Fruit fly (Drosophila melanogaster) whole organism, wandering third instar larva: ENCODE data around the gene Cse1.
A peak's percentile ranks its signal among the peaks of the same experiment; 100 is the strongest.

ENCODE experiments used
- Abd-B ChIP-seq: fragments of >200 bp; optimal IDR thresholded peaks from 2 replicates; lab custom pipeline; 2017; ENCODE audit warnings: missing biosample characterization, missing genetic modification characterization
- CG32264 ChIP-seq: fragments of 200-800 bp; sonication (Bioruptor generic); optimal IDR thresholded peaks from 2 replicates; lab custom pipeline; 2016; ENCODE audit warnings: missing biosample characterization, missing genetic modification characterization
- CrebA ChIP-seq: fragments of 200-800 bp; sonication (Bioruptor generic); optimal IDR thresholded peaks from 2 replicates; lab custom pipeline; 2016; ENCODE audit warnings: missing biosample characterization, mild to moderate bottlenecking, missing genetic modification characterization, borderline replicate concordance
- Dif ChIP-seq: fragments of 200-275, 200-300 bp; sonication (Bioruptor generic); optimal IDR thresholded peaks from 2 replicates; lab custom pipeline; 2018; ENCODE audit warnings: missing biosample characterization, missing genetic modification characterization; ENCODE audit not compliant: partially characterized antibody
- GATAd ChIP-seq: sonication (Bioruptor generic); optimal IDR thresholded peaks from 2 replicates; lab custom pipeline; 2016; ENCODE audit warnings: missing biosample characterization, missing genetic modification characterization
- Hnf4 ChIP-seq: fragments of 200-800 bp; sonication (Bioruptor generic); optimal IDR thresholded peaks from 2 replicates; lab custom pipeline; 2016; ENCODE audit warnings: missing biosample characterization, mild to moderate bottlenecking, missing genetic modification characterization
- Hr78 ChIP-seq: fragments of >200 bp; optimal IDR thresholded peaks from 2 replicates; lab custom pipeline; 2017; ENCODE audit warnings: missing biosample characterization, missing genetic modification characterization
- Jra ChIP-seq: sonication (Bioruptor generic); optimal IDR thresholded peaks from 2 replicates; lab custom pipeline; 2016; ENCODE audit warnings: missing biosample characterization, missing genetic modification characterization
- Myc ChIP-seq: fragments of >200 bp; optimal IDR thresholded peaks from 2 replicates; lab custom pipeline; 2017
- Rel ChIP-seq, 2 experiments: fragments of 200-800 bp; sonication (Bioruptor generic) in 1 of 2; optimal IDR thresholded peaks; 2 replicates in 1 of 2; 3 replicates in 1 of 2; lab custom pipeline; 2016 to 2019; ENCODE audit warnings: mild to moderate bottlenecking in 2 of 2, missing biosample characterization in 2 of 2, missing genetic modification characterization in 2 of 2, moderate library complexity in 1 of 2
- Sp1 ChIP-seq: fragments of 200-800 bp; sonication (Bioruptor generic); optimal IDR thresholded peaks from 3 replicates; lab custom pipeline; 2019; ENCODE audit warnings: missing biosample characterization, mild to moderate bottlenecking, missing genetic modification characterization, moderate library complexity
- br ChIP-seq: fragments of 200-800 bp; sonication (Bioruptor generic); optimal IDR thresholded peaks from 2 replicates; lab custom pipeline; 2016; ENCODE audit warnings: missing biosample characterization, missing genetic modification characterization
- brk ChIP-seq: fragments of 200-800 bp; sonication (Bioruptor generic); optimal IDR thresholded peaks from 2 replicates; lab custom pipeline; 2016; ENCODE audit warnings: missing biosample characterization, mild to moderate bottlenecking, missing genetic modification characterization
- dl ChIP-seq, 2 experiments: fragments of 175-275, 200-275 bp in 1 of 2; fragments of 200-275 bp in 1 of 2; sonication (Bioruptor generic); optimal IDR thresholded peaks; lab custom pipeline; 2018; ENCODE audit warnings: mild to moderate bottlenecking in 2 of 2, missing biosample characterization in 2 of 2, missing genetic modification characterization in 2 of 2, moderate library complexity in 2 of 2; ENCODE audit not compliant: partially characterized antibody in 2 of 2, insufficient read depth in 1 of 2
- dmrt93B ChIP-seq: fragments of 200-800 bp; sonication (Bioruptor generic); optimal IDR thresholded peaks from 2 replicates; lab custom pipeline; 2018; ENCODE audit warnings: missing biosample characterization, mild to moderate bottlenecking, missing genetic modification characterization
- dsf ChIP-seq: sonication (Bioruptor generic); optimal IDR thresholded peaks from 2 replicates; lab custom pipeline; 2016; ENCODE audit warnings: missing biosample characterization, missing genetic modification characterization, borderline replicate concordance
- foxo ChIP-seq, 2 experiments: fragments of 200-800 bp; sonication (Bioruptor generic); optimal IDR thresholded peaks; 2 replicates in 1 of 2; 3 replicates in 1 of 2; lab custom pipeline; 2016 to 2017; ENCODE audit warnings: missing biosample characterization in 2 of 2, missing genetic modification characterization in 2 of 2
- h ChIP-seq: fragments of 200-800 bp; sonication (Bioruptor generic); optimal IDR thresholded peaks from 3 replicates; lab custom pipeline; 2016; ENCODE audit warnings: missing biosample characterization, mild to moderate bottlenecking, missing genetic modification characterization
- jim ChIP-seq: fragments of 175-275, 200-325 bp; sonication (Bioruptor generic); optimal IDR thresholded peaks from 2 replicates; lab custom pipeline; 2016; ENCODE audit warnings: missing biosample characterization, mild to moderate bottlenecking, missing genetic modification characterization
- pan ChIP-seq: fragments of >200 bp; optimal IDR thresholded peaks from 2 replicates; lab custom pipeline; 2017
- rgr ChIP-seq: fragments of 200-800 bp; sonication (Bioruptor generic); optimal IDR thresholded peaks from 3 replicates; lab custom pipeline; 2016; ENCODE audit warnings: missing biosample characterization, mild to moderate bottlenecking, missing genetic modification characterization
- sage ChIP-seq: fragments of 200-800 bp; sonication (Bioruptor generic); optimal IDR thresholded peaks from 2 replicates; lab custom pipeline; 2016; ENCODE audit warnings: missing biosample characterization, mild to moderate bottlenecking, missing genetic modification characterization
- sv ChIP-seq: fragments of 200-800 bp; sonication (Bioruptor generic); optimal IDR thresholded peaks from 3 replicates; lab custom pipeline; 2016; ENCODE audit warnings: missing biosample characterization, missing genetic modification characterization
- tai ChIP-seq: sonication (Bioruptor generic); optimal IDR thresholded peaks from 2 replicates; lab custom pipeline; 2016; ENCODE audit warnings: missing biosample characterization, missing genetic modification characterization
- usp ChIP-seq: fragments of >200 bp; optimal IDR thresholded peaks from 2 replicates; lab custom pipeline; 2017; ENCODE audit warnings: missing biosample characterization, missing genetic modification characterization
- woc ChIP-seq: sonication (Bioruptor generic); optimal IDR thresholded peaks from 2 replicates; lab custom pipeline; 2016; ENCODE audit warnings: missing biosample characterization, mild to moderate bottlenecking, missing genetic modification characterization

The Cse1 gene

DNA sequence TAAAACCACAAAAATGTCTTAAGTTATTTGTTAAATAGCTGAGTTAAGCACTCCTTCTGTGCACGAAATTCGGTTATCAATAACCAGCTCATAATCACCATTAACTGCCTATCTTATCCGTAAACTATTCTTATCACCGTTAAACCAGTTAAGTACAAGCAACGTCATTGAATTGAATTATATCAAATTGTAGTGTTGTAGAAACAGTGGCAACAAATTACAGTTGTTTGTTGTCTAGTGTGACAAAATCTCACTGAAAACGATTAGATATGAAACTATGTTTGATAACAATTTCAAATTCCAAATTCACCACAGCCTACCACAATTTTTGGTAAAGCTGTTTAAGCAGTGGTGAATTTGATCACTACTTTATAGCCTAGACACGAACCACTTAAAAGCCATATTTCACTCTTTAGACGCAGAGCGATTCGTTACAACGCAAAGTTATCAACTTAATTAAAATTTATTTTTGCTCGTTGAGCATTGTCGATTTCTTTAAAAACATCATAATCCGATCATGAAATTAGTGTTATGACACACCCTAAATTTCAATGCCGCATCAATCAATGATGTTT is 23.3 kb downstream of the Cse1 start:
- no peak for TF ChIP-seq dsf (GFP tag; lab: Kevin White, UChicago)
- peak; percentile 62 for TF ChIP-seq Myc (lab: Kevin White, UChicago)

- TF ChIP-seq br (no peak), jim (GFP tag; lab: Kevin White, UChicago) (no peak), Hnf4 (GFP tag; lab: Kevin White, UChicago) (no peak), Hr78 (GFP tag; lab: Kevin White, UChicago) (no peak), Abd-B (GFP tag; lab: Kevin White, UChicago) (no peak), sv (no peak), Jra (GFP tag; lab: Kevin White, UChicago) (no peak)
These were observed 25.5 kb downstream of the Cse1 start for dm6 chr2L:16799496-16799895.

dm6 chr2L:16798705-16799104 is 26.3 kb downstream of the Cse1 start, which contains the start of gene Ugt37D1:
Gene Ugt37D1 (plus strand): TSS chr2L:16799025.
- no peak for TF ChIP-seq GATAd (GFP tag; lab: Kevin White, UChicago)
- TF ChIP-seq Sp1: no peak
- no peak for TF ChIP-seq h (GFP tag; lab: Kevin White, UChicago)
- TF ChIP-seq dsf (GFP tag; lab: Kevin White, UChicago): no peak
- no peak for TF ChIP-seq brk (GFP tag; lab: Kevin White, UChicago)
- no peak for TF ChIP-seq CrebA (GFP tag; lab: Kevin White, UChicago)
- TF ChIP-seq jim (GFP tag; lab: Kevin White, UChicago): no peak
- no peak for TF ChIP-seq Myc (lab: Kevin White, UChicago)
- TF ChIP-seq dmrt93B: no peak
- TF ChIP-seq woc (GFP tag; lab: Kevin White, UChicago): no peak
- TF ChIP-seq pan (lab: Kevin White, UChicago): no peak

DNA sequence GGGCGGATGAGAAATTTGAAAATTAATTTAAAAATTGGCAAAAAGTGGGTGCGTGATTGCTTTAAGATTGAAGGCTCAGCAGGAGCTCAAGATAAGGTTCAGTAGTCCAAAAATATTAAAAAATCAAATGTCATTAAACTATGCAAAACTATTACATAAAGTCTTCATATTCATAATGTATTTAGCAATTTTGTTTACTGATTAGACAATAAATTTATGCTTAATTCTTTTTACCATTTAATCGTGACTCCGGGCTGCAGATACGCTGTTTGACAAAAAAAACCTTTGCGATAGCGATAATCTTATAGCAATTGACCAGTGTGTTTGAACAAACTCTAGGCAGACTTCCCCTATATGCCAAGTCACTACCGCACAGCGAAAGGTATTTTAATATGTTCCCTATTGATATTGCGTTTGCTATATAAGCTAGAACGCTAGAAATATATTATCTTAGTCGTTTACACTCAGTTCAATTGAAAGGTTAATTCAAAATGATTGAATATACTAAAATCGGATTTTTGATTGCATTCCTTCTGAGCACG is 28.8 kb downstream of the Cse1 start, which contains the start of gene Ugt37E1:
Gene Ugt37E1 (plus strand): TSS at position 492 of the 542 bp plus-strand sequence.
- no peak for TF ChIP-seq usp
- TF ChIP-seq GATAd (GFP tag; lab: Kevin White, UChicago): no peak
- no peak for TF ChIP-seq Sp1
- TF ChIP-seq rgr: no peak

dm6 chr2L:16793970-16794369 is 31.0 kb downstream of the Cse1 start, which contains the start of gene Ugt37C2:
Gene Ugt37C2 (plus strand): TSS chr2L:16794211.
- no peak for TF ChIP-seq usp

dm6 chr2L:16791345-16791744 is 33.7 kb downstream of the Cse1 start, which contains the start of gene CG17928:
Gene CG17928 (plus strand): TSS chr2L:16791568.
- TF ChIP-seq Dif (GFP tag; lab: Kevin White, UChicago) (peak; percentile 70), dl (GFP tag; optimal IDR thresholded peaks at IDR 0.05; lab: Kevin White, UChicago; ENCODE audit: insufficient read depth in 1 of 2, partially characterized antibody in 2 of 2) (peak in 1 of 2 experiments; percentile 28), woc (GFP tag; lab: Kevin White, UChicago) (no peak)

- TF ChIP-seq br (peak; percentile 21), sage (no peak)
These were observed 34.2 kb downstream of the Cse1 start, which contains the start of gene Cyt-b5-r for dm6 chr2L:16790671-16791270. Gene Cyt-b5-r (minus strand): TSS chr2L:16790721.

DNA sequence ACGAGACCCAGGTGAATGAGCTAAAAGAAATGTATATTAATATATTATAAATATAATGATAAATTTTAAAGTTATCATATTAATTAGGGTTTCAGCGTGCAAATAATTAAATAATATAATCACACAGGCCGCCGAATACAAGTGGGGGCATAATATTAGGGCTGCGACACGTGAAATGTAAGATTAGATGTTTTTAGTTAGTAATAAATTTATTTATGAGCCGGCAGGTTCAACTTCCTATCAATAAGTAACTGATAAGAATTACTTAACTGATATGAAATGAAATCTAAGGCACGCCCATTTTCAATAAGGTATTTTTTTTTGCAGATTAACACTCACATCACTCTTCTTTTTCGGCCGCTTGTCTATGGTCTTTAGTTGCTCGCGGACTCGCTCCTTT is 35.1 kb downstream of the Cse1 start:
- TF ChIP-seq brk (GFP tag; lab: Kevin White, UChicago): no peak
- TF ChIP-seq woc (GFP tag; lab: Kevin White, UChicago): no peak
- TF ChIP-seq CG32264 (GFP tag; lab: Kevin White, UChicago): no peak
- no peak for TF ChIP-seq jim (GFP tag; lab: Kevin White, UChicago)
- TF ChIP-seq Jra (GFP tag; lab: Kevin White, UChicago): no peak
- TF ChIP-seq Myc (lab: Kevin White, UChicago): no peak
- no peak for TF ChIP-seq foxo (GFP tag; optimal IDR thresholded peaks at IDR 0.05; lab: Kevin White, UChicago)
- no peak for TF ChIP-seq Sp1
- TF ChIP-seq tai (GFP tag; lab: Kevin White, UChicago): no peak
- TF ChIP-seq usp: no peak
- TF ChIP-seq Rel (GFP tag; optimal IDR thresholded peaks at IDR 0.05; lab: Kevin White, UChicago): no peak
- TF ChIP-seq Rel (tag; optimal IDR thresholded peaks at IDR 0.05; lab: Kevin White, UChicago): no peak
